Worm (Caenorhabditis elegans) whole organism, young adult: ENCODE measurements around the gene pbo-6.

Source experiments
- akir-1 ChIP-seq: fragments of 200-800 bp; sonication (Bioruptor generic); optimal IDR thresholded peaks from 2 replicates; lab custom pipeline; 2018; ENCODE audit warnings: mild to moderate bottlenecking, missing genetic modification characterization, moderate library complexity, missing compliant biosample characterization
- ama-1 ChIP-seq, 3 experiments: fragments of 150-350 bp in 1 of 3; sonication (generic microtip) in 2 of 3; optimal IDR thresholded peaks; 2 replicates each; lab custom pipeline; 2014 to 2018; ENCODE audit warnings: missing biosample characterization in 2 of 3, missing genetic modification characterization in 2 of 3, missing genetic modification reagents in 2 of 3
- him-1 ChIP-seq: sonication (generic microtip); optimal IDR thresholded peaks from 2 replicates; lab custom pipeline; 2016; ENCODE audit warnings: missing genotype, missing genetic modification reagents, missing genetic modification characterization, missing compliant biosample characterization
- lir-1 ChIP-seq: fragments of 200-800 bp; sonication (Bioruptor generic); conservative IDR thresholded peaks from 2 replicates; pipeline ENCODE4 v1.3.6; 2022; ENCODE audit warnings: missing genetic modification reagents, missing genetic modification characterization, missing compliant biosample characterization
- madf-8 ChIP-seq: fragments of 200-800 bp; sonication (Bioruptor generic); conservative IDR thresholded peaks from 2 replicates; pipeline ENCODE4 v1.3.6; 2022; ENCODE audit warnings: missing genetic modification reagents, missing genetic modification characterization, missing compliant biosample characterization
- nfya-1 ChIP-seq: sonication (generic microtip); optimal IDR thresholded peaks from 2 replicates; lab custom pipeline; 2017; ENCODE audit warnings: antibody characterized with exemption, missing compliant biosample characterization, missing genetic modification characterization, borderline replicate concordance; ENCODE audit not compliant: insufficient read depth
- nhr-27 ChIP-seq: fragments of 200-800 bp; sonication (Bioruptor generic); optimal IDR thresholded peaks from 2 replicates; lab custom pipeline; 2018; ENCODE audit warnings: mild to moderate bottlenecking, missing genetic modification characterization, moderate library complexity, missing compliant biosample characterization
- snpc-1.3 ChIP-seq: sonication (generic microtip); optimal IDR thresholded peaks from 2 replicates; lab custom pipeline; 2017; ENCODE audit warnings: missing genetic modification characterization, mild to moderate bottlenecking, missing compliant biosample characterization, antibody characterized with exemption, moderate library complexity, missing genotype, missing genetic modification reagents; ENCODE audit not compliant: insufficient read depth
- tbp1 ChIP-seq: fragments of 200-800 bp; sonication (Bioruptor generic); optimal IDR thresholded peaks from 2 replicates; lab custom pipeline; 2018; ENCODE audit warnings: mild to moderate bottlenecking, missing genetic modification characterization, missing compliant biosample characterization
- unc-130 ChIP-seq: sonication (generic microtip); optimal IDR thresholded peaks from 2 replicates; lab custom pipeline; 2016; ENCODE audit warnings: missing genetic modification reagents, missing genetic modification characterization, missing compliant biosample characterization
- ztf-28 ChIP-seq: fragments of 200-800 bp; sonication (Bioruptor generic); IDR thresholded peaks from 2 replicates; pipeline ENCODE4 v1.3.6; 2022; ENCODE audit warnings: missing genetic modification reagents, missing genetic modification characterization, missing compliant biosample characterization
- ztf-3 ChIP-seq: fragments of 200-800 bp; sonication (Bioruptor generic); optimal IDR thresholded peaks from 2 replicates; lab custom pipeline; 2018; ENCODE audit warnings: mild to moderate bottlenecking, missing genetic modification characterization, missing compliant biosample characterization

- TF ChIP-seq him-1 (no peak), lir-1 (GFP tag; lab: Robert Waterston, UW) (no peak), nfya-1 (tag; lab: Kevin White, UChicago) (no peak), akir-1 (GFP tag; lab: Kevin White, UChicago) (no peak), snpc-1.3 (tag; lab: Kevin White, UChicago) (no peak), ztf-28 (no peak), ama-1 (optimal IDR thresholded peaks at IDR 0.05; lab: Kevin White, UChicago) (no peak), ama-1 (GFP tag; optimal IDR thresholded peaks at IDR 0.05; lab: Kevin White, UChicago) (no peak), ztf-3 (GFP tag; lab: Kevin White, UChicago) (no peak), madf-8 (GFP tag; lab: Robert Waterston, UW) (no peak), tbp1 (GFP tag; lab: Kevin White, UChicago) (no peak), unc-130 (GFP tag; lab: Kevin White, UChicago) (no peak), nhr-27 (no peak)
Observed at ce11 chrX:17403058-17403457, 25.8 kb upstream of the pbo-6 start.
